Worm (Caenorhabditis elegans): ENCODE results near the gene unc-82.

ce11 chrIV:7406690-7407089, 17.6 kb upstream of the unc-82 start:
- TF ChIP-seq let-607 (tag; optimal IDR thresholded peaks at IDR 0.05) (no peak), F23B12.7 (tag; optimal IDR thresholded peaks at IDR 0.05; ENCODE audit: insufficient read depth) (no peak), ztf-22 (GFP tag; optimal IDR thresholded peaks at IDR 0.05) (no peak), hlh-26 (GFP tag; conservative IDR thresholded peaks at IDR 0.05) (no peak), nhr-80 (tag; optimal IDR thresholded peaks at IDR 0.05) (no peak), lsy-27 (tag; optimal IDR thresholded peaks at IDR 0.05; ENCODE audit: borderline replicate concordance, insufficient read depth) (no peak), ztf-26 (tag; optimal IDR thresholded peaks at IDR 0.05) (no peak), him-1 (tag; optimal IDR thresholded peaks at IDR 0.05) (no peak)

Data from whole organism, young adult.